Worm (Caenorhabditis elegans): ENCODE results near the gene srx-110.

ce11 chrII:3721016-3721415, 11.7 kb downstream of the srx-110 start, which contains the start of gene C46E10.3:
- TF ChIP-seq ama-1 (optimal IDR thresholded peaks at IDR 0.05) (no peak), unc-55 (GFP tag; optimal IDR thresholded peaks at IDR 0.05) (no peak), pqm-1 (tag; optimal IDR thresholded peaks at IDR 0.05) (no peak), lin-11 (tag; optimal IDR thresholded peaks at IDR 0.05) (no peak), ztf-16 (tag; optimal IDR thresholded peaks at IDR 0.05) (no peak), fkh-10 (GFP tag; optimal IDR thresholded peaks at IDR 0.05) (no peak), pag-3 (tag; optimal IDR thresholded peaks at IDR 0.05; ENCODE audit: borderline replicate concordance) (no peak), ets-4 (tag; optimal IDR thresholded peaks at IDR 0.05) (no peak), pros-1 (tag; optimal IDR thresholded peaks at IDR 0.05) (no peak), nhr-11 (tag; optimal IDR thresholded peaks at IDR 0.05) (no peak), nfya-1 (tag; optimal IDR thresholded peaks at IDR 0.05) (no peak), tbx-7 (tag; optimal IDR thresholded peaks at IDR 0.05) (no peak)
